Worm (Caenorhabditis elegans) whole organism, L1 larva: Measurements from ENCODE around the gene K03H1.11.

Source experiments
- C04F5.9 ChIP-seq: sonication (generic microtip); optimal IDR thresholded peaks from 2 replicates; lab custom pipeline; 2016; ENCODE audit warnings: missing genetic modification characterization, missing compliant biosample characterization
- C16A3.4 ChIP-seq: fragments of 150-350 bp; optimal IDR thresholded peaks from 2 replicates; lab custom pipeline; 2014; ENCODE audit warnings: missing biosample characterization, missing genetic modification characterization
- blmp-1 ChIP-seq: fragments of 150-350 bp; optimal IDR thresholded peaks from 2 replicates; lab custom pipeline; 2014; ENCODE audit warnings: missing biosample characterization, missing genetic modification characterization
- ceh-63 ChIP-seq: fragments of 200-800 bp; sonication (Bioruptor generic); optimal IDR thresholded peaks from 2 replicates; lab custom pipeline; 2018; ENCODE audit warnings: mild to moderate bottlenecking, missing genetic modification characterization, missing compliant biosample characterization
- ceh-8 ChIP-seq: fragments of 200-800 bp; sonication (Bioruptor generic); optimal IDR thresholded peaks from 2 replicates; lab custom pipeline; 2018; ENCODE audit warnings: mild to moderate bottlenecking, missing genetic modification characterization, moderate library complexity, missing compliant biosample characterization
- ceh-82 ChIP-seq, 3 experiments: fragments of 150-350 bp in 1 of 3; sonication (generic microtip) in 2 of 3; optimal IDR thresholded peaks; 2 replicates each; lab custom pipeline; 2014 to 2017; ENCODE audit warnings: missing biosample characterization in 3 of 3, missing genetic modification characterization in 3 of 3
- ceh-90 ChIP-seq: sonication (generic microtip); optimal IDR thresholded peaks from 2 replicates; lab custom pipeline; 2016; ENCODE audit warnings: missing genetic modification characterization, missing compliant biosample characterization
- ces-1 ChIP-seq: fragments of 150-350 bp; optimal IDR thresholded peaks from 2 replicates; lab custom pipeline; 2014; ENCODE audit warnings: missing biosample characterization, missing genetic modification reagents, missing genetic modification characterization
- dpl-1 ChIP-seq, 3 experiments: fragments of 150-350 bp in 2 of 3; sonication (generic microtip) in 1 of 3; optimal IDR thresholded peaks; 2 replicates each; lab custom pipeline; 2014 to 2017; ENCODE audit warnings: missing biosample characterization in 3 of 3, missing genetic modification characterization in 3 of 3, missing genetic modification reagents in 3 of 3
- efl-1 ChIP-seq, 4 experiments: fragments of 150-350 bp; optimal IDR thresholded peaks in 3 of 4; peaks in 1 of 4; 1 replicate in 1 of 4; 2 replicates in 3 of 4; lab custom pipeline; 2014; ENCODE audit warnings: missing biosample characterization in 2 of 4, missing genetic modification characterization in 2 of 4, missing genetic modification reagents in 2 of 4
- egl-27 ChIP-seq, 2 experiments: fragments of 150-350 bp in 1 of 2; sonication (generic microtip); optimal IDR thresholded peaks; 3 replicates each; lab custom pipeline; 2017 to 2018; ENCODE audit warnings: missing biosample characterization in 2 of 2, missing genetic modification characterization in 2 of 2, missing genetic modification reagents in 2 of 2
- elt-2 ChIP-seq: sonication (generic microtip); optimal IDR thresholded peaks from 2 replicates; lab custom pipeline; 2016; ENCODE audit warnings: missing genetic modification characterization, mild to moderate bottlenecking, inconsistent platforms, missing compliant biosample characterization, missing genetic modification reagents
- elt-3 ChIP-seq, 6 experiments: fragments of 150-350 bp in 1 of 6; sonication (generic microtip); optimal IDR thresholded peaks; 2 replicates each; lab custom pipeline; 2017 to 2018; ENCODE audit warnings: missing biosample characterization in 6 of 6, missing genetic modification characterization in 6 of 6, inconsistent platforms in 1 of 6
- fkh-10 ChIP-seq: sonication (generic microtip); optimal IDR thresholded peaks from 2 replicates; lab custom pipeline; 2017; ENCODE audit warnings: missing biosample characterization, missing genetic modification reagents, missing genetic modification characterization
- grh-1 ChIP-seq: fragments of 200-800 bp; sonication (Bioruptor generic); IDR thresholded peaks from 2 replicates; pipeline ENCODE4 v1.3.6; 2022; ENCODE audit warnings: missing genetic modification reagents, missing genetic modification characterization, missing compliant biosample characterization
- lin-14 ChIP-seq: fragments of 200-800 bp; sonication (Bioruptor generic); optimal IDR thresholded peaks from 2 replicates; lab custom pipeline; 2018; ENCODE audit warnings: mild to moderate bottlenecking, missing genetic modification characterization, moderate library complexity, missing compliant biosample characterization
- lin-15B ChIP-seq: fragments of 150-350 bp; sonication (generic microtip); optimal IDR thresholded peaks from 3 replicates; lab custom pipeline; 2014; ENCODE audit warnings: missing biosample characterization, missing genetic modification characterization
- lin-35 ChIP-seq, 2 experiments: fragments of 150-350 bp; optimal IDR thresholded peaks; 2 replicates each; lab custom pipeline; 2014; ENCODE audit warnings: missing biosample characterization in 2 of 2, missing genetic modification characterization in 2 of 2, missing genetic modification reagents in 2 of 2
- lin-39 ChIP-seq: fragments of 150-350 bp; optimal IDR thresholded peaks from 2 replicates; lab custom pipeline; 2014; ENCODE audit warnings: missing biosample characterization, missing genetic modification reagents, missing genetic modification characterization
- lsy-2 ChIP-seq, 2 experiments: fragments of 150-350 bp; optimal IDR thresholded peaks; 2 replicates each; lab custom pipeline; 2014; ENCODE audit warnings: missing biosample characterization in 2 of 2, missing genetic modification characterization in 2 of 2
- mef-2 ChIP-seq: fragments of 150-350 bp; optimal IDR thresholded peaks from 2 replicates; lab custom pipeline; 2014; ENCODE audit warnings: missing biosample characterization, missing genetic modification characterization
- mep-1 ChIP-seq: fragments of 150-350 bp; optimal IDR thresholded peaks from 2 replicates; lab custom pipeline; 2014; ENCODE audit warnings: missing biosample characterization, missing genetic modification characterization
- nhr-11 ChIP-seq: fragments of 150-350 bp; optimal IDR thresholded peaks from 2 replicates; lab custom pipeline; 2014; ENCODE audit warnings: missing biosample characterization, missing genetic modification characterization
- nhr-20 ChIP-seq: sonication (generic microtip); optimal IDR thresholded peaks from 2 replicates; lab custom pipeline; 2016; ENCODE audit warnings: mild to moderate bottlenecking, missing genetic modification characterization, missing compliant biosample characterization
- nhr-237 ChIP-seq: fragments of 150-350 bp; optimal IDR thresholded peaks from 2 replicates; lab custom pipeline; 2014; ENCODE audit warnings: missing biosample characterization, missing genetic modification characterization
- nhr-47 ChIP-seq: sonication (generic microtip); optimal IDR thresholded peaks from 2 replicates; lab custom pipeline; 2016; ENCODE audit warnings: mild to moderate bottlenecking, missing genetic modification characterization, moderate library complexity, missing compliant biosample characterization
- nhr-71 ChIP-seq: sonication (generic microtip); optimal IDR thresholded peaks from 2 replicates; lab custom pipeline; 2016; ENCODE audit warnings: mild to moderate bottlenecking, missing genetic modification characterization, moderate library complexity, missing compliant biosample characterization
- nhr-76 ChIP-seq: sonication (generic microtip); optimal IDR thresholded peaks from 2 replicates; lab custom pipeline; 2017; ENCODE audit warnings: missing biosample characterization, missing genetic modification characterization
- nhr-85 ChIP-seq: sonication (generic microtip); peaks from one replicate; lab custom pipeline; 2016; ENCODE audit warnings: missing genetic modification characterization, inconsistent platforms, missing compliant biosample characterization
- nhr-90 ChIP-seq: sonication (generic microtip); optimal IDR thresholded peaks from 2 replicates; lab custom pipeline; 2016; ENCODE audit warnings: mild to moderate bottlenecking, missing genetic modification characterization, missing compliant biosample characterization; ENCODE audit not compliant: poor library complexity
- rnt-1 ChIP-seq: sonication (generic microtip); optimal IDR thresholded peaks from 2 replicates; lab custom pipeline; 2016; ENCODE audit warnings: mild to moderate bottlenecking, missing genetic modification characterization, moderate library complexity, missing compliant biosample characterization
- skn-1 ChIP-seq: fragments of 150-350 bp; optimal IDR thresholded peaks from 2 replicates; lab custom pipeline; 2014; ENCODE audit warnings: missing biosample characterization, missing genetic modification characterization
- snu-23 ChIP-seq: sonication (generic microtip); optimal IDR thresholded peaks from 2 replicates; lab custom pipeline; 2016; ENCODE audit warnings: missing genetic modification characterization, missing compliant biosample characterization
- sptf-1 ChIP-seq: fragments of 150-350 bp; optimal IDR thresholded peaks from 2 replicates; lab custom pipeline; 2014; ENCODE audit warnings: missing biosample characterization, missing genetic modification characterization
- sup-37 ChIP-seq: fragments of 200-800 bp; sonication (Bioruptor generic); optimal IDR thresholded peaks from 2 replicates; lab custom pipeline; 2018; ENCODE audit warnings: mild to moderate bottlenecking, missing genetic modification characterization, missing compliant biosample characterization
- swsn-7 ChIP-seq: sonication (generic microtip); optimal IDR thresholded peaks from 2 replicates; lab custom pipeline; 2016; ENCODE audit warnings: missing genetic modification characterization, missing compliant biosample characterization
- tbx-2 ChIP-seq: sonication (generic microtip); optimal IDR thresholded peaks from 2 replicates; lab custom pipeline; 2016; ENCODE audit warnings: missing genetic modification characterization, missing compliant biosample characterization
- unc-30 ChIP-seq: sonication (generic microtip); optimal IDR thresholded peaks from 2 replicates; lab custom pipeline; 2017; ENCODE audit warnings: missing biosample characterization, missing genetic modification characterization
- xbp-1 ChIP-seq: sonication (generic microtip); optimal IDR thresholded peaks from 2 replicates; lab custom pipeline; 2016; ENCODE audit warnings: missing genetic modification characterization, missing compliant biosample characterization
- zag-1 ChIP-seq: fragments of 150-350 bp; optimal IDR thresholded peaks from 2 replicates; lab custom pipeline; 2014; ENCODE audit warnings: missing biosample characterization, missing genetic modification characterization

K03H1.11 gene

DNA sequence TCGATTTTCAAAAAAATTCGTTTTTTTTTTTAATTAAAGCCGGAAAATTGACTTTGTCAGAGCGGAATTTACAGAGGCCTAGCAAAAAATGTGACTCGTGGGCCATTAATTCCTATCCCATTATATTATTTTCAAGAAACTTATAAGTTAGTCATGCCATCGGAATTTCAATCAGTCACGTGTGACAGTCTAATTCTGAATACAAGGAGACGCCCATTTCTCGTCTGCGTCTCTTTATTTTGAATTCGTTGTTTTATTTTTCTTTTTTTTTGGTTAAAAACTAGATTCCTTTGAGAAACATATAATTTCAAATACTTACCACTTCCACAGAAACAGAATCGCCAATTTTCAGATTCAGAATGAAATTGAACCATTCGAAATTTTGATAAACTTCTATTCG is 43.0 kb downstream of the K03H1.11 start:
- no peak for TF ChIP-seq egl-27 (tag; optimal IDR thresholded peaks at IDR 0.05; lab: Kevin White, UChicago)
- peak; percentile 41 for TF ChIP-seq blmp-1 (tag; lab: Kevin White, UChicago)
- TF ChIP-seq C04F5.9 (tag; lab: Kevin White, UChicago), result no peak
- TF ChIP-seq efl-1 (optimal IDR thresholded peaks at IDR 0.05; lab: Kevin White, UChicago), result no peak
- TF ChIP-seq efl-1 (GFP tag; optimal IDR thresholded peaks at IDR 0.05 in 1 of 2; lab: Kevin White, UChicago), result no peak
- peak in 1 of 3 experiments; percentile 16 for TF ChIP-seq dpl-1 (GFP tag; optimal IDR thresholded peaks at IDR 0.05; lab: Kevin White, UChicago)
- TF ChIP-seq nhr-71 (tag; lab: Kevin White, UChicago), result peak; percentile 49
- TF ChIP-seq sptf-1 (tag; lab: Kevin White, UChicago), result no peak
- TF ChIP-seq elt-2 (tag; lab: Kevin White, UChicago), result no peak
- TF ChIP-seq mef-2 (tag; lab: Kevin White, UChicago), result no peak
- TF ChIP-seq tbx-2, result peak; percentile 8
- TF ChIP-seq unc-30 (tag; lab: Kevin White, UChicago), result no peak
- TF ChIP-seq ceh-63, result no peak
- no peak for TF ChIP-seq nhr-11 (tag; lab: Kevin White, UChicago)
- TF ChIP-seq C16A3.4 (tag; lab: Kevin White, UChicago), result no peak
- TF ChIP-seq mep-1 (tag; lab: Kevin White, UChicago), result peak; percentile 27
- no peak for TF ChIP-seq sup-37 (GFP tag; lab: Kevin White, UChicago)
- no peak for TF ChIP-seq xbp-1
- TF ChIP-seq nhr-85 (tag; lab: Kevin White, UChicago), result peak; percentile 93
- peak; percentile 60 for TF ChIP-seq lin-14 (GFP tag; lab: Kevin White, UChicago)
- peak; percentile 25 for TF ChIP-seq nhr-90 (tag; lab: Kevin White, UChicago)
- peak; percentile 52 for TF ChIP-seq nhr-20 (tag; lab: Kevin White, UChicago)
- peak in 1 of 6 experiments; percentile 36 for TF ChIP-seq elt-3 (tag; optimal IDR thresholded peaks at IDR 0.05; lab: Kevin White, UChicago)
- TF ChIP-seq fkh-10 (GFP tag; lab: Kevin White, UChicago), result no peak
- peak; percentile 4 for TF ChIP-seq skn-1 (tag; lab: Kevin White, UChicago)
- TF ChIP-seq ceh-82 (tag; optimal IDR thresholded peaks at IDR 0.05; lab: Kevin White, UChicago), result no peak
- TF ChIP-seq lin-15B (tag; lab: Kevin White, UChicago), result no peak
- peak; percentile 50 for TF ChIP-seq snu-23
- TF ChIP-seq lin-35 (GFP tag; optimal IDR thresholded peaks at IDR 0.05; lab: Kevin White, UChicago), result peak in 1 of 2 experiments; percentile 69

DNA sequence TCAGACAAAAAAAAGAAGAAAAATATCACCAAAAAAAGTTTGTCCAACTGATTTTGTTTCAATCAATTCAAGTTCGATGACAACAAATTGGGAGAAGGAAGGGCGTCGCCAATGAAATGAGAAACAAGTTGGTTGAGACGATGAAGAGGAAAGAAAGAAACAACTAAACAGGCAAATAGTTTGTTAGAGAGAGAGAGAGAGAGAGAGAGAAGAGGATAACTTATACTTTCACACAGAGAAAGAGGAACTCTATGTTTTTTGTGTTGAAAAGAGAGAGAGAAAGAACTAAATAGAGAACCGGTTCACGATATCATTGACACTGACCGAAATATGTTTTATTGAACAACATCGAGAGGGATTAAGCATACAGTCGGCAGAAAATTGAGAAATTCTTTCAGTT is 44.2 kb downstream of the K03H1.11 start:
- TF ChIP-seq blmp-1 (tag; lab: Kevin White, UChicago), result peak; percentile 41
- no peak for TF ChIP-seq egl-27 (tag; optimal IDR thresholded peaks at IDR 0.05; lab: Kevin White, UChicago)
- TF ChIP-seq ceh-8 (GFP tag; lab: Kevin White, UChicago), result no peak
- TF ChIP-seq nhr-71 (tag; lab: Kevin White, UChicago), result peak; percentile 23
- no peak for TF ChIP-seq ceh-82 (tag; optimal IDR thresholded peaks at IDR 0.05; lab: Kevin White, UChicago)
- peak; percentile 72 for TF ChIP-seq grh-1 (GFP tag; lab: Robert Waterston, UW)
- TF ChIP-seq nhr-20 (tag; lab: Kevin White, UChicago), result peak; percentile 27
- TF ChIP-seq nhr-237 (tag; lab: Kevin White, UChicago), result no peak
- TF ChIP-seq mef-2 (tag; lab: Kevin White, UChicago), result no peak
- TF ChIP-seq snu-23, result peak; percentile 30
- peak; percentile 50 for TF ChIP-seq nhr-85 (tag; lab: Kevin White, UChicago)
- TF ChIP-seq lin-14 (GFP tag; lab: Kevin White, UChicago), result peak; percentile 58
- peak in 1 of 2 experiments; percentile 32 for TF ChIP-seq lsy-2 (tag; optimal IDR thresholded peaks at IDR 0.05; lab: Kevin White, UChicago)
- no peak for TF ChIP-seq ceh-90 (tag; lab: Kevin White, UChicago)
- TF ChIP-seq zag-1 (tag; lab: Kevin White, UChicago), result no peak
- no peak for TF ChIP-seq ceh-63

DNA sequence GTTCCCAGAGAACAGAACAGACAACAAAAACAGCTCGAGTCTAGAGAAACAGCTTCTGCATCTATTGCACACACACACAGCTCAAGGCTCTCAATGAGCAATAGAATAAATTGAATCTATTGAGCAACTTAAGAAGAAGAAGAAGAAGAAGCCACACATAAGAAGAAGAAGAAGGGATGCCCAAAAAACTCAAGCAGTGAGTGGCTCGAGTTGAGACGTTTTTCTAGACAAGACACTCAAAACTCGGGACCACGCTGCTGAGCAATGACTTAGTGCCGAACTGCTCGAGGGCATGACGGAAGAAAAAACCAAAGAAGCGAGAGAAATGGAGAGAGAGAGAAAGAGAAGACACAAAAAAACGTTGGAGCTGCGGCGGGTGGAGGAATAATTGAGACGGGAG is 46.5 kb downstream of the K03H1.11 start:
- TF ChIP-seq nhr-71 (tag; lab: Kevin White, UChicago) (peak; percentile 16), lin-14 (GFP tag; lab: Kevin White, UChicago) (peak; percentile 89), swsn-7 (tag; lab: Kevin White, UChicago) (peak; percentile 20), rnt-1 (peak; percentile 34), ces-1 (GFP tag; lab: Kevin White, UChicago) (peak; percentile 74), lin-39 (no peak), efl-1 (optimal IDR thresholded peaks at IDR 0.05; lab: Kevin White, UChicago) (peak in 1 of 2 experiments; percentile 1), efl-1 (GFP tag; optimal IDR thresholded peaks at IDR 0.05 in 1 of 2; lab: Kevin White, UChicago) (peak in 1 of 2 experiments; percentile 80), nhr-47 (tag; lab: Kevin White, UChicago) (no peak), skn-1 (tag; lab: Kevin White, UChicago) (no peak), fkh-10 (GFP tag; lab: Kevin White, UChicago) (peak; percentile 65), lsy-2 (tag; optimal IDR thresholded peaks at IDR 0.05; lab: Kevin White, UChicago) (peak; percentile 8 to 27), tbx-2 (no peak), lin-35 (GFP tag; optimal IDR thresholded peaks at IDR 0.05; lab: Kevin White, UChicago) (peak in 1 of 2 experiments; percentile 13), nhr-76 (tag; lab: Kevin White, UChicago) (no peak)
